Fruit fly (Drosophila melanogaster): Measurements from ENCODE around the gene AOX2.

- TF ChIP-seq esn (GFP tag; optimal IDR thresholded peaks at IDR 0.05), result no peak
- TF ChIP-seq CG16779 (tag; optimal IDR thresholded peaks at IDR 0.05), result no peak
Measured at dm6 chr3R:15587491-15587890, 45.3 kb upstream of the AOX2 start.

Data from whole organism, prepupa.